Fruit fly (Drosophila melanogaster) whole organism: ENCODE results near the gene CG46306.

Source experiments
- CG8478 ChIP-seq: fragments of >200 bp; optimal IDR thresholded peaks from 2 replicates; lab custom pipeline; 2018; ENCODE audit warnings: inconsistent platforms
- Dll ChIP-seq: fragments of >200 bp; optimal IDR thresholded peaks from 2 replicates; lab custom pipeline; 2017
- EcR ChIP-seq, 2 experiments: fragments of >200 bp; optimal IDR thresholded peaks; 2 replicates each; lab custom pipeline; 2017; ENCODE audit warnings: missing biosample characterization in 2 of 2, missing genetic modification characterization in 2 of 2, missing genetic modification reagents in 2 of 2
- pan ChIP-seq: fragments of >200 bp; optimal IDR thresholded peaks from 2 replicates; lab custom pipeline; 2017
- psq ChIP-seq: fragments of >200 bp; optimal IDR thresholded peaks from 2 replicates; lab custom pipeline; 2017
- usp ChIP-seq: fragments of >200 bp; optimal IDR thresholded peaks from 2 replicates; lab custom pipeline; 2017; ENCODE audit warnings: missing biosample characterization, missing genetic modification characterization, mixed read lengths

- no peak for TF ChIP-seq usp (GFP tag; lab: Kevin White, UChicago)
- TF ChIP-seq psq (lab: Kevin White, UChicago), result no peak
- TF ChIP-seq CG8478 (lab: Kevin White, UChicago), result no peak
- no peak for TF ChIP-seq Dll (lab: Kevin White, UChicago)
- TF ChIP-seq EcR (GFP tag; optimal IDR thresholded peaks at IDR 0.05; lab: Kevin White, UChicago), result no peak
- no peak for TF ChIP-seq pan
Observed at dm6 chrX:16849517-16849916, 14.2 kb upstream of the CG46306 start.
